Fruit fly (Drosophila melanogaster) whole organism, prepupa: ENCODE measurements around the gene CG18814.

ENCODE experiments used
- CG10631 ChIP-seq: fragments of 200-800 bp; sonication (Bioruptor generic); optimal IDR thresholded peaks from 2 replicates; lab custom pipeline; 2016; ENCODE audit warnings: missing biosample characterization, missing genetic modification characterization
- CG1621 ChIP-seq: fragments of 200-800 bp; sonication (Bioruptor generic); optimal IDR thresholded peaks from 3 replicates; lab custom pipeline; 2018; ENCODE audit warnings: missing biosample characterization, mild to moderate bottlenecking, missing genetic modification characterization
- CG7368 ChIP-seq: fragments of 200-800 bp; sonication (Bioruptor generic); optimal IDR thresholded peaks from 3 replicates; lab custom pipeline; 2016; ENCODE audit warnings: missing biosample characterization, missing genetic modification characterization
- CG8119 ChIP-seq: fragments of 200-800 bp; sonication (Bioruptor generic); IDR thresholded peaks from 3 replicates; pipeline ENCODE4 v1.3.6; 2022; ENCODE audit warnings: missing biosample characterization, missing genetic modification characterization
- Eip75B ChIP-seq: fragments of 200-800 bp; sonication (Bioruptor generic); optimal IDR thresholded peaks from 3 replicates; lab custom pipeline; 2016; ENCODE audit warnings: missing biosample characterization, missing genetic modification characterization
- Eip93F ChIP-seq: fragments of 200-800 bp; sonication (Bioruptor generic); optimal IDR thresholded peaks from 2 replicates; lab custom pipeline; 2016; ENCODE audit warnings: missing biosample characterization, mild to moderate bottlenecking, missing genetic modification characterization
- Hr38 ChIP-seq: sonication (Bioruptor generic); optimal IDR thresholded peaks from 2 replicates; lab custom pipeline; 2016; ENCODE audit warnings: missing biosample characterization, missing genetic modification characterization
- Hr39 ChIP-seq: fragments of 200-800 bp; sonication (Bioruptor generic); optimal IDR thresholded peaks from 2 replicates; lab custom pipeline; 2016; ENCODE audit warnings: missing biosample characterization, missing genetic modification characterization
- OdsH ChIP-seq: fragments of 200-800 bp; sonication (Bioruptor generic); optimal IDR thresholded peaks from 3 replicates; lab custom pipeline; 2016; ENCODE audit warnings: missing biosample characterization, missing genetic modification characterization
- Sox14 ChIP-seq: fragments of 200-800 bp; sonication (Bioruptor generic); optimal IDR thresholded peaks from 3 replicates; lab custom pipeline; 2016; ENCODE audit warnings: missing biosample characterization, missing genetic modification characterization
- acj6 ChIP-seq: fragments of 200-800 bp; sonication (Bioruptor generic); optimal IDR thresholded peaks from 3 replicates; lab custom pipeline; 2016; ENCODE audit warnings: missing biosample characterization, missing genetic modification characterization
- dac ChIP-seq: fragments of 200-800 bp; sonication (Bioruptor generic); optimal IDR thresholded peaks from 2 replicates; lab custom pipeline; 2017; ENCODE audit warnings: missing biosample characterization, mild to moderate bottlenecking, missing genetic modification characterization
- eg ChIP-seq: fragments of 200-800 bp; sonication (Bioruptor generic); IDR thresholded peaks from 3 replicates; pipeline ENCODE4 v1.3.6; 2022; ENCODE audit warnings: missing biosample characterization, missing genetic modification characterization
- net ChIP-seq: fragments of 200-800 bp; sonication (Bioruptor generic); optimal IDR thresholded peaks from 3 replicates; lab custom pipeline; 2016; ENCODE audit warnings: missing biosample characterization, missing genetic modification characterization

DNA sequence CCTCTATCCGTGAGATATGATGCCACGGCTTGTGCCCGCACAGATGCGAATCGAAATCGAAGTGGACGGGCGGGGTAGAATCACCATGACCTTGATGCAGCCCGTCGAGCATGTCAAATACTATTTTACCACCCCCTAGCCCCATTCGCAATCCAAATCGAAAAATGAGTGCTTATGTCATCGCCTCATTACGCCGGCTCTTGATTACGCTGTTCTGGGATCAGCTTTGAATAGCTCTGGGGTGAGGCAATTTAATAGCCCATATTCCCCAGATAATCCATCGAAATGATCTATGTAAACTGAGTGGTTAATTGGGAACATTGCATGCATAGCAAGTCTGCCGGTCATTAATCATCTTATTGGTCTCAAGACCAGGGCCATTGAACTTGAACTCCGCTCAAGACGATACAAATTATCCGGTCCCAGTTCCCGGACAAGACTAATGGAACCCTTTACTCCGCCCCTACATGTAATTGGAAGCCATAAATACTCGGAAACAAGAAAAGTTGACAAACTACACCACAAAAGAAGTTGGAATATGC lies 12.4 kb upstream of the CG18814 start:
- TF ChIP-seq CG1621 (tag; lab: Kevin White, UChicago) (peak; percentile 21), Hr38 (GFP tag; lab: Kevin White, UChicago) (no peak), Eip75B (GFP tag; lab: Kevin White, UChicago) (no peak), acj6 (GFP tag; lab: Kevin White, UChicago) (no peak), CG7368 (GFP tag; lab: Kevin White, UChicago) (no peak), dac (GFP tag; lab: Kevin White, UChicago) (no peak), Sox14 (no peak), CG8119 (GFP tag; lab: Robert Waterston, UW) (no peak), Hr39 (GFP tag; lab: Kevin White, UChicago) (no peak), net (no peak), Eip93F (GFP tag; lab: Kevin White, UChicago) (no peak), CG10631 (GFP tag; lab: Kevin White, UChicago) (no peak), OdsH (GFP tag; lab: Kevin White, UChicago) (no peak), eg (no peak)
